Fruit fly (Drosophila melanogaster) whole organism, embryonic: Measurements from ENCODE around the gene CG6325.
A peak's percentile ranks its signal among the peaks of the same experiment; 100 is the strongest.

Source experiments
- Abd-B ChIP-seq: fragments of 200-800 bp; sonication (Bioruptor generic); optimal IDR thresholded peaks from 2 replicates; lab custom pipeline; 2018; ENCODE audit warnings: missing biosample characterization, mild to moderate bottlenecking, missing genetic modification characterization, moderate library complexity
- Aef1 ChIP-seq: fragments of 200-800 bp; sonication (Bioruptor generic); IDR thresholded peaks from 3 replicates; pipeline ENCODE4 v1.3.6; 2022; ENCODE audit warnings: missing biosample characterization, missing genetic modification characterization
- Atf6 ChIP-seq: fragments of 200-800 bp; sonication (Bioruptor generic); IDR thresholded peaks from 2 replicates; pipeline ENCODE4 v1.3.6; 2022; ENCODE audit warnings: missing biosample characterization, missing genetic modification characterization
- BEAF-32 ChIP-seq: fragments of 200-800 bp; sonication (Bioruptor generic); optimal IDR thresholded peaks from 3 replicates; lab custom pipeline; 2017; ENCODE audit warnings: missing biosample characterization, missing genetic modification characterization, mild to moderate bottlenecking, moderate library complexity, missing genetic modification reagents
- Bdp1 ChIP-seq: fragments of 200-800 bp; sonication (Bioruptor generic); optimal IDR thresholded peaks from 3 replicates; lab custom pipeline; 2016; ENCODE audit warnings: missing biosample characterization, missing genetic modification characterization
- CG10462 ChIP-seq: fragments of 200-800 bp; sonication (Bioruptor generic); optimal IDR thresholded peaks from 2 replicates; lab custom pipeline; 2016; ENCODE audit warnings: missing biosample characterization, missing genetic modification characterization
- CG12104 ChIP-seq: fragments of 200-800 bp; sonication (Bioruptor generic); optimal IDR thresholded peaks from 3 replicates; lab custom pipeline; 2016; ENCODE audit warnings: missing biosample characterization, missing genetic modification characterization
- CG12236 ChIP-seq: fragments of 200-800 bp; sonication (Bioruptor generic); optimal IDR thresholded peaks from 2 replicates; lab custom pipeline; 2016; ENCODE audit warnings: missing biosample characterization, missing genetic modification characterization
- CG14014 ChIP-seq: fragments of 200-800 bp; sonication (Bioruptor generic); IDR thresholded peaks from 2 replicates; pipeline ENCODE4 v1.3.6; 2022; ENCODE audit warnings: missing biosample characterization, missing genetic modification characterization
- CG2129 ChIP-seq: fragments of 200-800 bp; sonication (Bioruptor generic); IDR thresholded peaks from 2 replicates; pipeline ENCODE4 v1.3.6; 2022; ENCODE audit warnings: missing biosample characterization, missing genetic modification characterization; ENCODE audit not compliant: partially characterized antibody
- CG2199 ChIP-seq: fragments of 200-800 bp; sonication (Bioruptor generic); IDR thresholded peaks from 3 replicates; pipeline ENCODE4 v1.3.6; 2022; ENCODE audit warnings: missing biosample characterization, missing genetic modification characterization
- CG31388 ChIP-seq: fragments of 200-800 bp; sonication (Bioruptor generic); optimal IDR thresholded peaks from 2 replicates; lab custom pipeline; 2016; ENCODE audit warnings: missing biosample characterization, missing genetic modification characterization
- CG6791 ChIP-seq: fragments of 200-800 bp; sonication (Bioruptor generic); IDR thresholded peaks from 3 replicates; pipeline ENCODE4 v1.3.6; 2022; ENCODE audit warnings: missing biosample characterization, missing genetic modification characterization; ENCODE audit not compliant: partially characterized antibody
- CG7839 ChIP-seq: fragments of 200-800 bp; sonication (Bioruptor generic); optimal IDR thresholded peaks from 3 replicates; lab custom pipeline; 2018; ENCODE audit warnings: missing biosample characterization, mild to moderate bottlenecking, missing genetic modification characterization, moderate library complexity
- CG7987 ChIP-seq: fragments of 200-800 bp; sonication (Bioruptor generic); optimal IDR thresholded peaks from 2 replicates; lab custom pipeline; 2018; ENCODE audit warnings: missing biosample characterization, mild to moderate bottlenecking, missing genetic modification characterization, moderate library complexity
- CG8089 ChIP-seq: fragments of 200-800 bp; sonication (Bioruptor generic); optimal IDR thresholded peaks from 3 replicates; lab custom pipeline; 2016; ENCODE audit warnings: missing biosample characterization, missing genetic modification characterization
- CG8290 ChIP-seq, 3 experiments: fragments of 200-800 bp; sonication (Bioruptor generic); optimal IDR thresholded peaks; 2 replicates each; lab custom pipeline; 2016 to 2019; ENCODE audit warnings: missing biosample characterization in 3 of 3, missing genetic modification characterization in 3 of 3, mild to moderate bottlenecking in 2 of 3, moderate library complexity in 1 of 3
- CG9215 ChIP-seq: fragments of 200-800 bp; sonication (Bioruptor generic); IDR thresholded peaks from 2 replicates; pipeline ENCODE4 v1.3.6; 2022; ENCODE audit warnings: missing biosample characterization, missing genetic modification characterization
- Dref ChIP-seq: fragments of 200-800 bp; sonication (Bioruptor generic); IDR thresholded peaks from 2 replicates; pipeline ENCODE4 v1.3.6; 2022; ENCODE audit warnings: missing biosample characterization, missing genetic modification characterization
- Elba2 ChIP-seq: fragments of 200-800 bp; sonication (Bioruptor generic); optimal IDR thresholded peaks from 3 replicates; lab custom pipeline; 2016; ENCODE audit warnings: missing biosample characterization, missing genetic modification characterization
- Hand ChIP-seq: fragments of 200-800 bp; sonication (Bioruptor generic); optimal IDR thresholded peaks from 2 replicates; lab custom pipeline; 2017; ENCODE audit warnings: mild to moderate bottlenecking, missing biosample characterization, missing genetic modification reagents, missing genetic modification characterization
- HmgD ChIP-seq: fragments of 200-800 bp; sonication (Bioruptor generic); optimal IDR thresholded peaks from 3 replicates; lab custom pipeline; 2016; ENCODE audit warnings: missing biosample characterization, missing genetic modification characterization
- MESR4 ChIP-seq: fragments of 200-800 bp; sonication (Bioruptor generic); optimal IDR thresholded peaks from 2 replicates; lab custom pipeline; 2018; ENCODE audit warnings: missing biosample characterization, mild to moderate bottlenecking, missing genetic modification characterization, moderate library complexity
- Mrtf ChIP-seq: fragments of 200-800 bp; sonication (Bioruptor generic); IDR thresholded peaks from 3 replicates; pipeline ENCODE4 v1.3.6; 2022; ENCODE audit warnings: missing biosample characterization, missing genetic modification characterization
- Opbp ChIP-seq: fragments of 200-800 bp; sonication (Bioruptor generic); IDR thresholded peaks from 3 replicates; pipeline ENCODE4 v1.3.6; 2022; ENCODE audit warnings: missing biosample characterization, missing genetic modification characterization; ENCODE audit not compliant: partially characterized antibody
- Scr ChIP-seq: fragments of 200-800 bp; sonication (Bioruptor generic); IDR thresholded peaks from 2 replicates; pipeline ENCODE4 v1.3.6; 2022; ENCODE audit warnings: missing biosample characterization, missing genetic modification characterization; ENCODE audit not compliant: partially characterized antibody
- ap ChIP-seq: fragments of 200-800 bp; sonication (Bioruptor generic); IDR thresholded peaks from 2 replicates; pipeline ENCODE4 v1.3.6; 2022; ENCODE audit warnings: missing biosample characterization, missing genetic modification characterization
- ase ChIP-seq: fragments of 200-800 bp; sonication (Bioruptor generic); IDR thresholded peaks from 3 replicates; pipeline ENCODE4 v1.3.6; 2022; ENCODE audit warnings: missing biosample characterization, missing genetic modification characterization
- br ChIP-seq: fragments of >200 bp; optimal IDR thresholded peaks from 2 replicates; lab custom pipeline; 2017
- chinmo ChIP-seq: fragments of 200-800 bp; sonication (Bioruptor generic); IDR thresholded peaks from 4 replicates; pipeline ENCODE4 v1.3.6; 2022; ENCODE audit warnings: missing biosample characterization, missing genetic modification characterization; ENCODE audit not compliant: partially characterized antibody
- dm ChIP-seq: fragments of 200-800 bp; sonication (Bioruptor generic); optimal IDR thresholded peaks from 3 replicates; lab custom pipeline; 2016; ENCODE audit warnings: missing biosample characterization, missing genetic modification characterization
- dmrt99B ChIP-seq: fragments of 200-800 bp; sonication (Bioruptor generic); optimal IDR thresholded peaks from 2 replicates; lab custom pipeline; 2018; ENCODE audit warnings: missing biosample characterization, mild to moderate bottlenecking, missing genetic modification characterization, moderate library complexity
- eyg ChIP-seq: fragments of 200-800 bp; sonication (Bioruptor generic); optimal IDR thresholded peaks from 3 replicates; lab custom pipeline; 2016; ENCODE audit warnings: missing biosample characterization, missing genetic modification characterization
- fd64A ChIP-seq: fragments of 200-800 bp; sonication (Bioruptor generic); optimal IDR thresholded peaks from 3 replicates; lab custom pipeline; 2018; ENCODE audit warnings: missing biosample characterization, mild to moderate bottlenecking, missing genetic modification characterization
- jigr1 ChIP-seq: fragments of 200-800 bp; sonication (Bioruptor generic); IDR thresholded peaks from 3 replicates; pipeline ENCODE4 v1.3.6; 2022; ENCODE audit warnings: missing biosample characterization, missing genetic modification characterization
- lmd ChIP-seq: fragments of 200-800 bp; sonication (Bioruptor generic); IDR thresholded peaks from 2 replicates; pipeline ENCODE4 v1.3.6; 2022; ENCODE audit warnings: missing biosample characterization, missing genetic modification characterization
- lola ChIP-seq, 3 experiments: fragments of >200 bp in 2 of 3; fragments of 200-800 bp in 1 of 3; sonication (Bioruptor generic) in 1 of 3; optimal IDR thresholded peaks; 2 replicates each; lab custom pipeline; 2017 to 2019; ENCODE audit warnings: missing biosample characterization in 3 of 3, missing genetic modification characterization in 3 of 3, mild to moderate bottlenecking in 1 of 3, moderate library complexity in 1 of 3
- mam ChIP-seq: fragments of 200-800 bp; sonication (Bioruptor generic); optimal IDR thresholded peaks from 3 replicates; lab custom pipeline; 2016; ENCODE audit warnings: missing biosample characterization, missing genetic modification characterization
- nerfin-2 ChIP-seq: fragments of 200-800 bp; sonication (Bioruptor generic); IDR thresholded peaks from 2 replicates; pipeline ENCODE4 v1.3.6; 2022; ENCODE audit warnings: missing biosample characterization, missing genetic modification characterization; ENCODE audit not compliant: partially characterized antibody
- nmo ChIP-seq: fragments of 200-800 bp; sonication (Bioruptor generic); optimal IDR thresholded peaks from 2 replicates; lab custom pipeline; 2018; ENCODE audit warnings: missing biosample characterization, mild to moderate bottlenecking, missing genetic modification characterization, moderate library complexity
- onecut ChIP-seq: fragments of 200-800 bp; sonication (Bioruptor generic); IDR thresholded peaks from 2 replicates; pipeline ENCODE4 v1.3.6; 2022; ENCODE audit warnings: missing biosample characterization, missing genetic modification characterization
- otp ChIP-seq: fragments of 200-800 bp; sonication (Bioruptor generic); IDR thresholded peaks from 3 replicates; pipeline ENCODE4, ENCODE4 v1.3.6; 2022; ENCODE audit warnings: missing biosample characterization, missing genetic modification characterization
- ro ChIP-seq: fragments of 200-800 bp; sonication (Bioruptor generic); IDR thresholded peaks from 2 replicates; pipeline ENCODE4 v1.3.6; 2022; ENCODE audit warnings: missing biosample characterization, missing genetic modification characterization
- sim ChIP-seq: fragments of 200-800 bp; sonication (Bioruptor generic); IDR thresholded peaks from 2 replicates; pipeline ENCODE4 v1.3.6; 2022; ENCODE audit warnings: missing biosample characterization, missing genetic modification characterization
- sima ChIP-seq: fragments of 200-800 bp; sonication (Bioruptor generic); optimal IDR thresholded peaks from 2 replicates; lab custom pipeline; 2016; ENCODE audit warnings: missing biosample characterization, missing genetic modification characterization
- sisA ChIP-seq: fragments of 200-800 bp; sonication (Bioruptor generic); IDR thresholded peaks from 2 replicates; pipeline ENCODE4 v1.3.6; 2022; ENCODE audit warnings: missing biosample characterization, missing genetic modification characterization
- slbo ChIP-seq: fragments of 200-800 bp; sonication (Bioruptor generic); IDR thresholded peaks from 2 replicates; pipeline ENCODE4 v1.3.6; 2022; ENCODE audit warnings: missing biosample characterization, missing genetic modification characterization
- stc ChIP-seq: fragments of 200-800 bp; sonication (Bioruptor generic); IDR thresholded peaks from 2 replicates; pipeline ENCODE4 v1.3.6; 2022; ENCODE audit warnings: missing biosample characterization, missing genetic modification characterization
- tna ChIP-seq: fragments of 200-800 bp; sonication (Bioruptor generic); IDR thresholded peaks from 2 replicates; pipeline ENCODE4 v1.3.6; 2022; ENCODE audit warnings: missing biosample characterization, missing genetic modification characterization; ENCODE audit not compliant: partially characterized antibody

Gene CG6325

DNA sequence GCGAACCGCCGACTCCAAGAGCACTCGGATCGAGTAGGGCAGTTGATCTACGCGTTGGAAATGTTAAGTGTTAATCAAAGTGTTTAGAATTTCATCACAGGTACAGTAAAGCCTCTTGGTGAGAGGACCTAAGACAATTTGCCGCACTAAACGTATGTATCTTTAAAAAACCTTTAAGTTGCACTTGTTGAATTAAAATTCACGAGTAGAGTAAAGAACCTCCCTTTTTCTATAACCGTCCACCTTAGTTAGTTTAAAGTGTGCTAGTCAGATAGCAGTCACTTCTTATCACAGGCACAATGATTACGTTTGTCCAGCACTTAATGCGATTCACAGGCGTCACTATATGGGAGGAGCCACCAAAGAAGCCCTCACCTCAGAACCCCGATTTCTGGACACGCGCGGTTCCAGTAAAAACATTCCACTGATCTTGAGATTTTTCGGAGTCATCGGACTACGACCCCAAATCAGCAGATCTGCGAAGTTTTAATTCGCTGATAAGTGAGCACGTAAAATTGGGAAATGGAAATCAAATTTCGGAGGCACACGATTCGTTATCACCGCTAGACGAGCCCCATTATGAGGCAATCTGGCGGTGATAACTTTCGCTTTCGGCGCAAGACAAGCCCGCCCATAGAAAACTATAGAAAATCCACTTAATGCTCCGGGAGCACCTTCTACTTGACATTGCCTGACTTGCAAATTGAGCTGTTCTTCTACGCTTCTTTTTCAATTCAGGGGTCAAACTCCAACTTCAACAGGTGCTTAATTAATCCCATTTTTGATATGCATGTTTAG lies 4.9 kb upstream of the CG6325 start (continued):
- TF ChIP-seq HmgD (GFP tag; lab: Kevin White, UChicago) (no peak), lmd (GFP tag; lab: Robert Waterston, UW) (peak; percentile 59; the same call in 1 of the 2 replicates), fd64A (no peak), CG6791 (GFP tag; lab: Robert Waterston, UW) (no peak), Mrtf (GFP tag; lab: Robert Waterston, UW) (peak; percentile 64; the same call in 1 of the 3 replicates), dmrt99B (tag; lab: Kevin White, UChicago) (no peak), CG2199 (GFP tag; lab: Robert Waterston, UW) (no peak), CG10462 (no peak), onecut (no peak), Atf6 (GFP tag; lab: Robert Waterston, UW) (0 out of 2 replicates have a peak, but pooled peaks have one; percentile 36), CG8089 (GFP tag; lab: Kevin White, UChicago) (no peak), Scr (GFP tag; lab: Robert Waterston, UW) (no peak), Opbp (no peak), nerfin-2 (no peak), CG12236 (GFP tag; lab: Kevin White, UChicago) (no peak), dm (GFP tag; lab: Kevin White, UChicago) (no peak), lola (GFP tag; optimal IDR thresholded peaks at IDR 0.05; lab: Kevin White, UChicago) (no peak), CG8290 (GFP tag; optimal IDR thresholded peaks at IDR 0.05; lab: Kevin White, UChicago) (no peak), CG8290 (tag; optimal IDR thresholded peaks at IDR 0.05; lab: Kevin White, UChicago) (no peak), CG31388 (GFP tag; lab: Kevin White, UChicago) (no peak), Abd-B (GFP tag; lab: Kevin White, UChicago) (peak; percentile 8), otp (GFP tag; lab: Robert Waterston, UW) (no peak), tna (GFP tag; lab: Robert Waterston, UW) (no peak), nmo (peak; percentile 47), br (lab: Kevin White, UChicago) (no peak), sima (no peak), stc (GFP tag; lab: Robert Waterston, UW) (peak; percentile 37; the same call in 1 of the 2 replicates), jigr1 (GFP tag; lab: Robert Waterston, UW) (no peak), slbo (GFP tag; lab: Robert Waterston, UW) (peak; percentile 60; the same call in 1 of the 2 replicates), Aef1 (peak; percentile 48), CG7839 (no peak), Hand (peak; percentile 2), Bdp1 (GFP tag; lab: Kevin White, UChicago) (no peak), CG7987 (GFP tag; lab: Kevin White, UChicago) (no peak), MESR4 (GFP tag; lab: Kevin White, UChicago) (no peak), Dref (no peak), ro (GFP tag; lab: Robert Waterston, UW) (no peak), ap (GFP tag; lab: Robert Waterston, UW) (0 out of 2 replicates have a peak, but pooled peaks have one; percentile 13), sim (GFP tag; lab: Robert Waterston, UW) (no peak), CG2129 (GFP tag; lab: Robert Waterston, UW) (no peak), eyg (no peak), CG12104 (GFP tag; lab: Kevin White, UChicago) (no peak), CG9215 (GFP tag; lab: Robert Waterston, UW) (peak; percentile 40; the same call in 1 of the 2 replicates), BEAF-32 (GFP tag; lab: Kevin White, UChicago) (no peak), mam (peak; percentile 70), chinmo (GFP tag; lab: Robert Waterston, UW) (no peak), sisA (GFP tag; lab: Robert Waterston, UW) (no peak; the same call in 1 of the 2 replicates), ase (GFP tag; lab: Robert Waterston, UW) (0 out of 3 replicates have a peak, but pooled peaks have one; percentile 12), Elba2 (GFP tag; lab: Kevin White, UChicago) (no peak), CG14014 (GFP tag; lab: Robert Waterston, UW) (no peak)
